Fruit fly (Drosophila melanogaster) whole organism, embryonic: ENCODE measurements around the gene brv3.

Experiments used
- CG11723 ChIP-seq: fragments of 200-800 bp; sonication (Bioruptor generic); optimal IDR thresholded peaks from 2 replicates; lab custom pipeline; 2017; ENCODE audit warnings: missing biosample characterization, mild to moderate bottlenecking, missing genetic modification characterization
- Deaf1 ChIP-seq: fragments of 200-800 bp; optimal IDR thresholded peaks from 3 replicates; lab custom pipeline; 2019; ENCODE audit warnings: missing biosample characterization, mild to moderate bottlenecking, missing genetic modification characterization, moderate library complexity
- crp ChIP-seq, 2 experiments: fragments of 200-800 bp; sonication (Bioruptor generic); optimal IDR thresholded peaks; 2 replicates in 1 of 2; 3 replicates in 1 of 2; lab custom pipeline; 2017; ENCODE audit warnings: missing biosample characterization in 2 of 2, missing genetic modification characterization in 2 of 2, mild to moderate bottlenecking in 1 of 2, moderate library complexity in 1 of 2
- kah ChIP-seq: fragments of 200-800 bp; sonication (Bioruptor generic); optimal IDR thresholded peaks from 2 replicates; lab custom pipeline; 2018; ENCODE audit warnings: missing biosample characterization, mild to moderate bottlenecking, missing genetic modification characterization

The brv3 gene

DNA sequence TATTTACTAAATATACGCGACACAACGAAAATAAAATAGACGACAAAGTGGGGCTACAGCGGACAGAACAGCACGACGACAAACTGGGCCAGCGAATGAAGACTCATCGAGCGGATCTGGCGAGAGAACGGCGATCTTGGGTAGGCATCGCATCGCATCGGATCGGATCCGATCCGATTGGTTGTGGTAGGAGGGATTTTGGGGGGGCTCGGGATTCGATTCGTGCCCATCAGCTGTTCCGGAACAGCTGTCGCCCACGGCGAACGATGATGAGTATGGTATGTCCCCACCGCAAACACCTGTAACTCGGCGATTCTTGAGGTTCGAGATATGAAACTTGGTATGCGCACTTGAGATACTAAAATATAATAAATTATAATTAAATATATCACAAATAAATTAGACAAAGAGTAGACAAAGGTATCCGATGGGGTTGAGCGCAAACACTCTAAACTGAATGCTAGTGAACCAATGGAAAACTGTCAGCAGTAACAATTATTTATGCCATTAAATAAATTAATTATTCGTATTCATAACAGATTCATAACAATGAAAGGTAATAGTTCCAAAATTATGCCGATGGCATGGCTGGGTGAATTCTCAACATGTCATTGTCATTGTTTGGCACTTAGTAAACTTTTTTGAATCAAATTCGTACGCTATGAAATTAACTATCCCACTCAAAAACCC lies 43.9 kb downstream of the brv3 start, which contains the start of the genes Vha36-3 and AANATL7:
Gene Vha36-3 (minus strand): TSS at position 242 of the 690 bp plus-strand sequence.
Gene AANATL7 (plus strand): TSS at position 640 of the 690 bp plus-strand sequence.
- TF ChIP-seq kah (GFP tag; lab: Kevin White, UChicago) (peak; percentile 28), crp (GFP tag; optimal IDR thresholded peaks at IDR 0.05; lab: Kevin White, UChicago) (peak in 1 of 2 experiments; percentile 63), CG11723 (no peak), Deaf1 (tag; lab: Kevin White, UChicago) (peak; percentile 90)
